Fruit fly (Drosophila melanogaster) whole organism, prepupa: ENCODE data around the gene CG6083.

Source experiments
- Blimp-1 ChIP-seq: fragments of 200-800 bp; sonication (Bioruptor generic); optimal IDR thresholded peaks from 3 replicates; lab custom pipeline; 2017; ENCODE audit warnings: missing biosample characterization, missing genetic modification characterization, mild to moderate bottlenecking, moderate library complexity, missing genetic modification reagents
- CG8319 ChIP-seq: fragments of 200-800 bp; sonication (Bioruptor generic); optimal IDR thresholded peaks from 3 replicates; lab custom pipeline; 2016; ENCODE audit warnings: missing biosample characterization, missing genetic modification characterization
- Eip78C ChIP-seq: fragments of 200-800 bp; sonication (Bioruptor generic); peaks from one replicate; lab custom pipeline; 2016; ENCODE audit warnings: missing biosample characterization, missing genetic modification characterization
- Hr39 ChIP-seq: fragments of 200-800 bp; sonication (Bioruptor generic); optimal IDR thresholded peaks from 2 replicates; lab custom pipeline; 2016; ENCODE audit warnings: missing biosample characterization, missing genetic modification characterization
- Hr4 ChIP-seq: fragments of 200-800 bp; sonication (Bioruptor generic); optimal IDR thresholded peaks from 3 replicates; lab custom pipeline; 2016; ENCODE audit warnings: missing biosample characterization, missing genetic modification characterization
- Sox14 ChIP-seq: fragments of 200-800 bp; sonication (Bioruptor generic); optimal IDR thresholded peaks from 3 replicates; lab custom pipeline; 2016; ENCODE audit warnings: missing biosample characterization, missing genetic modification characterization
- dsx ChIP-seq: fragments of 200-800 bp; optimal IDR thresholded peaks from 3 replicates; lab custom pipeline; 2019; ENCODE audit warnings: missing biosample characterization, mild to moderate bottlenecking, missing genetic modification characterization, moderate library complexity; ENCODE audit not compliant: poor library complexity, severe bottlenecking
- lz ChIP-seq: fragments of 200-800 bp; sonication (Bioruptor generic); optimal IDR thresholded peaks from 3 replicates; lab custom pipeline; 2016; ENCODE audit warnings: missing biosample characterization, missing genetic modification characterization
- pdm3 ChIP-seq: fragments of 200-800 bp; sonication (Bioruptor generic); optimal IDR thresholded peaks from 3 replicates; lab custom pipeline; 2016; ENCODE audit warnings: missing biosample characterization, missing genetic modification characterization
- salr ChIP-seq, 2 experiments: fragments of 200-800 bp; sonication (Bioruptor generic); optimal IDR thresholded peaks; 3 replicates each; lab custom pipeline; 2016 to 2018; ENCODE audit warnings: missing biosample characterization in 2 of 2, missing genetic modification characterization in 2 of 2, mild to moderate bottlenecking in 1 of 2
- topi ChIP-seq: fragments of 200-800 bp; sonication (Bioruptor generic); optimal IDR thresholded peaks from 3 replicates; lab custom pipeline; 2016; ENCODE audit warnings: missing biosample characterization, missing genetic modification characterization

DNA sequence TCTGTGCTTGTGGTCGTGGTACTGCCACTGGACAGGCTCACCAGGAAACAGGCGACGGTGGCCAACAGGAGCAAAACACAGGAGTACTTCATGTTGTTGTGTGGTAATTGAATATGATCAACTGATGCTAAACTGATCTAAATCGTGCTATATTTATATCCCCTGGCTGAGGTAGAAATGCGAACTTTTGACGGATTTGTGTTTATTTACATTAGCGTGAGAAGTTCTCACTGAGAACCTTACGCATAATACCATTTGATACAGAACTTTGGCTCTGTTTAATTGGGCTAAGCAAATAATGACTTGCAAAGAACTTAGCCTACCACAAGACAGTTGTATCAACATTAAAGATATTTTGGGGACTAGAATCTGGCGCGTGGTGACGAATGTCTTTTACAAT lies 34.8 kb downstream of the CG6083 start, which contains the start of gene CG33268:
- no peak for TF ChIP-seq Eip78C (GFP tag; lab: Kevin White, UChicago)
- TF ChIP-seq Sox14 (GFP tag; lab: Kevin White, UChicago) = no peak
- no peak for TF ChIP-seq salr (GFP tag; optimal IDR thresholded peaks at IDR 0.05; lab: Kevin White, UChicago)
- no peak for TF ChIP-seq dsx
- no peak for TF ChIP-seq Hr4 (GFP tag; lab: Kevin White, UChicago)
- TF ChIP-seq Hr39 (GFP tag; lab: Kevin White, UChicago) = no peak
- TF ChIP-seq topi (GFP tag; lab: Kevin White, UChicago) = no peak
- TF ChIP-seq Blimp-1 = no peak
- no peak for TF ChIP-seq CG8319
- no peak for TF ChIP-seq lz (GFP tag; lab: Kevin White, UChicago)
- TF ChIP-seq pdm3 (GFP tag; lab: Kevin White, UChicago) = no peak
